Worm (Caenorhabditis elegans) whole organism, late embryonic: ENCODE data around the gene ifb-1.

Experiments
- K09A11.1 ChIP-seq: sonication (generic microtip); optimal IDR thresholded peaks from 2 replicates; lab custom pipeline; 2017; ENCODE audit warnings: antibody characterized with exemption, mild to moderate bottlenecking, missing genetic modification characterization, missing compliant biosample characterization; ENCODE audit not compliant: insufficient read depth
- ceh-19 ChIP-seq: fragments of 200-800 bp; sonication (Bioruptor generic); optimal IDR thresholded peaks from 2 replicates; lab custom pipeline; 2018; ENCODE audit warnings: mild to moderate bottlenecking, missing genetic modification characterization, missing compliant biosample characterization
- dve-1 ChIP-seq: sonication (generic microtip); optimal IDR thresholded peaks from 2 replicates; lab custom pipeline; 2017; ENCODE audit warnings: antibody characterized with exemption, mild to moderate bottlenecking, missing genetic modification characterization, missing compliant biosample characterization
- ets-4 ChIP-seq: sonication (generic microtip); optimal IDR thresholded peaks from 2 replicates; lab custom pipeline; 2016; ENCODE audit warnings: missing genetic modification characterization, missing compliant biosample characterization
- lin-11 ChIP-seq: fragments of 200-800 bp; sonication (Bioruptor generic); optimal IDR thresholded peaks from 2 replicates; lab custom pipeline; 2018; ENCODE audit warnings: mild to moderate bottlenecking, missing genetic modification characterization, missing compliant biosample characterization
- pax-1 ChIP-seq: fragments of 150-350 bp; optimal IDR thresholded peaks from 2 replicates; lab custom pipeline; 2014; ENCODE audit warnings: missing biosample characterization, missing genetic modification characterization
- pha-4 ChIP-seq: fragments of 150-350 bp; optimal IDR thresholded peaks from 2 replicates; lab custom pipeline; 2018; ENCODE audit warnings: missing biosample characterization, missing genetic modification reagents, missing genetic modification characterization
- sox-4 ChIP-seq: sonication (generic microtip); optimal IDR thresholded peaks from 2 replicates; lab custom pipeline; 2017; ENCODE audit warnings: mild to moderate bottlenecking, missing genetic modification characterization, inconsistent platforms, missing compliant biosample characterization
- unc-3 ChIP-seq, 2 experiments: fragments of 200-800 bp in 1 of 2; sonication (Bioruptor generic) in 1 of 2; sonication (generic microtip) in 1 of 2; conservative IDR thresholded peaks in 1 of 2; optimal IDR thresholded peaks in 1 of 2; 2 replicates each; pipeline versions ENCODE4 v1.3.6 to Lab custom; 2016 to 2022; ENCODE audit warnings: missing compliant biosample characterization in 2 of 2, missing genetic modification characterization in 2 of 2, missing genetic modification reagents in 1 of 2

DNA sequence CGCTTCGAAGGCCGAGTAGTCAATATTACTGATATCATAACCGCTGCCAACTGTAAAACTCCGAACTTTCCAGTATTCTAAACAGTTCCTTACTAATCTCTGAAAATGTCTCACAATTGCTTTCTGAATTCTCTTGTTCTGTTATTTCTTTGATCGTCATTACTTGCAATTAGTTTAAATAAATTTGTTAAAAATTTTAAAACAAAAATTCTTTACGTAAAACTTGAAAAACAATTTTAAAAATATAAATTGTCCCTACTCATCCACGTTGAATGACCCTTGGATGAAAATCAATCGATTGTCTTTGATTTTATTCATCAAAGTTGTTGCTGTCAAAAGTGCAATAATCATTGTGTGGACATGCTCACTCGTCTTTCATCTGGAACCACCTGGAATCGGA lies 28.8 kb downstream of the ifb-1 start, which contains the start of gene acdh-8:
- no peak for TF ChIP-seq sox-4 (tag; lab: Kevin White, UChicago)
- no peak for TF ChIP-seq unc-3 (GFP tag; conservative IDR thresholded peaks at IDR 0.05; lab: Robert Waterston, UW)
- TF ChIP-seq unc-3 (tag; optimal IDR thresholded peaks at IDR 0.05; lab: Kevin White, UChicago), result no peak
- TF ChIP-seq ceh-19 (GFP tag; lab: Kevin White, UChicago), result no peak
- TF ChIP-seq pha-4 (tag; lab: Kevin White, UChicago), result no peak
- no peak for TF ChIP-seq pax-1 (tag; lab: Kevin White, UChicago)
- no peak for TF ChIP-seq lin-11 (tag; lab: Kevin White, UChicago)
- no peak for TF ChIP-seq dve-1 (tag; lab: Kevin White, UChicago)
- no peak for TF ChIP-seq ets-4 (tag; lab: Kevin White, UChicago)
- TF ChIP-seq K09A11.1, result no peak
